Worm (Caenorhabditis elegans): ENCODE measurements around the gene bgnt-1.3.

bgnt-1.3 gene

ce11 chrV:16277918-16278317 is 21.6 kb upstream of the bgnt-1.3 start, which contains the start of gene cyp-37B1 (continued):
- TF ChIP-seq Y55F3AM.14 (GFP tag; optimal IDR thresholded peaks at IDR 0.05): no peak

- TF ChIP-seq nhr-23 (tag; optimal IDR thresholded peaks at IDR 0.05): no peak
- no peak for TF ChIP-seq peb-1 (tag; optimal IDR thresholded peaks at IDR 0.05)
- TF ChIP-seq egl-27 (tag; optimal IDR thresholded peaks at IDR 0.05): no peak
- TF ChIP-seq ztf-1 (GFP tag; conservative IDR thresholded peaks at IDR 0.05): no peak
- TF ChIP-seq nhr-12 (tag; optimal IDR thresholded peaks at IDR 0.05): no peak
- no peak for TF ChIP-seq alr-1 (tag; optimal IDR thresholded peaks at IDR 0.05)
- no peak for TF ChIP-seq nhr-25 (tag; optimal IDR thresholded peaks at IDR 0.05)
- TF ChIP-seq mdl-1 (tag; optimal IDR thresholded peaks at IDR 0.05): no peak
- no peak for TF ChIP-seq snpc-4 (tag; optimal IDR thresholded peaks at IDR 0.05)
- TF ChIP-seq lin-11 (tag; optimal IDR thresholded peaks at IDR 0.05): no peak
- TF ChIP-seq unc-62 (GFP tag; optimal IDR thresholded peaks at IDR 0.05): no peak
- no peak for TF ChIP-seq sma-9 (GFP tag; optimal IDR thresholded peaks at IDR 0.05)
- no peak for TF ChIP-seq sma-9 (tag; optimal IDR thresholded peaks at IDR 0.05)
- no peak for TF ChIP-seq elt-1 (tag; optimal IDR thresholded peaks at IDR 0.05)
Measured at ce11 chrV:16275347-16275746, 19.1 kb upstream of the bgnt-1.3 start, which contains the start of gene pacl-1. pacl-1 (minus strand) TSS chrV:16275447.

ce11 chrV:16271121-16271520 is 14.8 kb upstream of the bgnt-1.3 start, which contains the start of gene T13F3.6:
T13F3.6 (minus strand) TSS chrV:16271221.
- TF ChIP-seq unc-55 (GFP tag; optimal IDR thresholded peaks at IDR 0.05) (no peak), skn-1 (tag; optimal IDR thresholded peaks at IDR 0.05) (no peak), nhr-6 (tag; optimal IDR thresholded peaks at IDR 0.05) (no peak), ama-1 (optimal IDR thresholded peaks at IDR 0.05) (no peak), mab-5 (tag; optimal IDR thresholded peaks at IDR 0.05) (no peak), Y55F3AM.14 (GFP tag; optimal IDR thresholded peaks at IDR 0.05) (no peak), R02D3.7 (tag; optimal IDR thresholded peaks at IDR 0.05) (no peak), ZK546.5 (tag; optimal IDR thresholded peaks at IDR 0.05) (no peak), nhr-237 (tag; optimal IDR thresholded peaks at IDR 0.05) (no peak), nhr-23 (tag; optimal IDR thresholded peaks at IDR 0.05) (no peak)

- TF ChIP-seq nhr-25 (tag; optimal IDR thresholded peaks at IDR 0.05): no peak
- TF ChIP-seq mbf-1 (tag; optimal IDR thresholded peaks at IDR 0.05): no peak
- no peak for TF ChIP-seq sem-4 (tag; optimal IDR thresholded peaks at IDR 0.05)
Measured at ce11 chrV:16269556-16269955, 13.3 kb upstream of the bgnt-1.3 start, which contains the start of the genes fbxa-2 and T13F3.8. fbxa-2 (minus strand) TSS chrV:16269656. T13F3.8 (plus strand) TSS chrV:16269800.

- no peak for TF ChIP-seq unc-62 (GFP tag; optimal IDR thresholded peaks at IDR 0.05)
- TF ChIP-seq nhr-23 (tag; optimal IDR thresholded peaks at IDR 0.05): no peak
- no peak for TF ChIP-seq sma-3 (GFP tag; optimal IDR thresholded peaks at IDR 0.05)
- no peak for TF ChIP-seq mdl-1 (tag; optimal IDR thresholded peaks at IDR 0.05)
- no peak for TF ChIP-seq ztf-1 (GFP tag; conservative IDR thresholded peaks at IDR 0.05)
- TF ChIP-seq lsy-2 (tag; optimal IDR thresholded peaks at IDR 0.05): no peak
- TF ChIP-seq mab-5 (tag; optimal IDR thresholded peaks at IDR 0.05): no peak
Measured at ce11 chrV:16266514-16266913, 10.2 kb upstream of the bgnt-1.3 start, which contains the start of gene T13F3.4. T13F3.4 (minus strand) TSS chrV:16266614.

ce11 chrV:16259684-16260083 is 3.4 kb upstream of the bgnt-1.3 start, which contains the start of gene nhr-127:
nhr-127 (plus strand) TSS chrV:16259984.
- no peak for TF ChIP-seq nhr-237 (tag; optimal IDR thresholded peaks at IDR 0.05)
- TF ChIP-seq ceh-16 (tag; optimal IDR thresholded peaks at IDR 0.05): no peak
- no peak for TF ChIP-seq egl-27 (tag; optimal IDR thresholded peaks at IDR 0.05)
- TF ChIP-seq nhr-25 (tag; optimal IDR thresholded peaks at IDR 0.05): no peak
- no peak for TF ChIP-seq ama-1 (optimal IDR thresholded peaks at IDR 0.05)
- TF ChIP-seq lin-11 (tag; optimal IDR thresholded peaks at IDR 0.05): no peak
- TF ChIP-seq gmeb-1 (tag; optimal IDR thresholded peaks at IDR 0.05): no peak
- no peak for TF ChIP-seq unc-39 (tag; optimal IDR thresholded peaks at IDR 0.05)
- TF ChIP-seq F13H6.1 (tag; optimal IDR thresholded peaks at IDR 0.05): no peak
- no peak for TF ChIP-seq sma-3 (GFP tag; optimal IDR thresholded peaks at IDR 0.05)
- TF ChIP-seq nhr-10 (tag; optimal IDR thresholded peaks at IDR 0.05): no peak
- TF ChIP-seq C34F6.9 (tag; optimal IDR thresholded peaks at IDR 0.05): no peak
- no peak for TF ChIP-seq aly-2 (tag; optimal IDR thresholded peaks at IDR 0.05)
- TF ChIP-seq lsy-2 (tag; optimal IDR thresholded peaks at IDR 0.05): no peak
- no peak for TF ChIP-seq Y55F3AM.14 (GFP tag; optimal IDR thresholded peaks at IDR 0.05)
- TF ChIP-seq peb-1 (tag; optimal IDR thresholded peaks at IDR 0.05): no peak
- no peak for TF ChIP-seq mab-5 (tag; optimal IDR thresholded peaks at IDR 0.05)
- TF ChIP-seq sma-9 (GFP tag; optimal IDR thresholded peaks at IDR 0.05): no peak
- TF ChIP-seq sma-9 (tag; optimal IDR thresholded peaks at IDR 0.05): no peak

All from whole organism, L2 larva.